Fruit fly (Drosophila melanogaster) whole organism, wandering third instar larva: ENCODE results near the gene CG42789.

Source experiments
- CG9705 ChIP-seq: fragments of 200-800 bp; sonication (Bioruptor generic); optimal IDR thresholded peaks from 2 replicates; lab custom pipeline; 2018; ENCODE audit warnings: missing biosample characterization, mild to moderate bottlenecking, missing genetic modification characterization
- CrebA ChIP-seq: fragments of 200-800 bp; sonication (Bioruptor generic); optimal IDR thresholded peaks from 2 replicates; lab custom pipeline; 2016; ENCODE audit warnings: missing biosample characterization, mild to moderate bottlenecking, missing genetic modification characterization, borderline replicate concordance
- Dfd ChIP-seq: fragments of >200 bp; optimal IDR thresholded peaks from 2 replicates; lab custom pipeline; 2017; ENCODE audit warnings: missing biosample characterization, missing genetic modification characterization
- Dif ChIP-seq: fragments of 200-275, 200-300 bp; sonication (Bioruptor generic); optimal IDR thresholded peaks from 2 replicates; lab custom pipeline; 2018; ENCODE audit warnings: missing biosample characterization, missing genetic modification characterization; ENCODE audit not compliant: partially characterized antibody
- HLH106 ChIP-seq: fragments of 200-800 bp; optimal IDR thresholded peaks from 3 replicates; lab custom pipeline; 2019; ENCODE audit warnings: missing biosample characterization, mild to moderate bottlenecking, missing genetic modification characterization, moderate library complexity
- Hnf4 ChIP-seq: fragments of 200-800 bp; sonication (Bioruptor generic); optimal IDR thresholded peaks from 2 replicates; lab custom pipeline; 2016; ENCODE audit warnings: missing biosample characterization, mild to moderate bottlenecking, missing genetic modification characterization
- Hr78 ChIP-seq: fragments of >200 bp; optimal IDR thresholded peaks from 2 replicates; lab custom pipeline; 2017; ENCODE audit warnings: missing biosample characterization, missing genetic modification characterization
- Hr83 ChIP-seq: fragments of 200-300 bp; sonication (Bioruptor generic); optimal IDR thresholded peaks from 2 replicates; lab custom pipeline; 2016; ENCODE audit warnings: missing biosample characterization, mild to moderate bottlenecking, missing genetic modification characterization, moderate library complexity; ENCODE audit not compliant: poor library complexity, severe bottlenecking
- Mio ChIP-seq: sonication (Bioruptor generic); optimal IDR thresholded peaks from 2 replicates; lab custom pipeline; 2016; ENCODE audit warnings: missing biosample characterization, missing genetic modification characterization
- Myc ChIP-seq: fragments of >200 bp; optimal IDR thresholded peaks from 2 replicates; lab custom pipeline; 2017
- OdsH ChIP-seq: fragments of 200-800 bp; sonication (Bioruptor generic); optimal IDR thresholded peaks from 2 replicates; lab custom pipeline; 2016; ENCODE audit warnings: missing biosample characterization, mild to moderate bottlenecking, missing genetic modification characterization
- Rel ChIP-seq, 2 experiments: fragments of 200-800 bp; sonication (Bioruptor generic) in 1 of 2; optimal IDR thresholded peaks; 2 replicates in 1 of 2; 3 replicates in 1 of 2; lab custom pipeline; 2016 to 2019; ENCODE audit warnings: mild to moderate bottlenecking in 2 of 2, missing biosample characterization in 2 of 2, missing genetic modification characterization in 2 of 2, moderate library complexity in 1 of 2
- Sp1 ChIP-seq: fragments of 200-800 bp; sonication (Bioruptor generic); optimal IDR thresholded peaks from 3 replicates; lab custom pipeline; 2019; ENCODE audit warnings: missing biosample characterization, mild to moderate bottlenecking, missing genetic modification characterization, moderate library complexity
- Vsx2 ChIP-seq: fragments of 200-300, 225-300 bp; sonication (Bioruptor generic); optimal IDR thresholded peaks from 2 replicates; lab custom pipeline; 2018; ENCODE audit warnings: missing biosample characterization, missing genetic modification characterization; ENCODE audit not compliant: partially characterized antibody
- br ChIP-seq: fragments of 200-800 bp; sonication (Bioruptor generic); optimal IDR thresholded peaks from 2 replicates; lab custom pipeline; 2016; ENCODE audit warnings: missing biosample characterization, missing genetic modification characterization
- dl ChIP-seq, 2 experiments: fragments of 175-275, 200-275 bp in 1 of 2; fragments of 200-275 bp in 1 of 2; sonication (Bioruptor generic); optimal IDR thresholded peaks; lab custom pipeline; 2018; ENCODE audit warnings: mild to moderate bottlenecking in 2 of 2, missing biosample characterization in 2 of 2, missing genetic modification characterization in 2 of 2, moderate library complexity in 2 of 2; ENCODE audit not compliant: partially characterized antibody in 2 of 2, insufficient read depth in 1 of 2
- dmrt93B ChIP-seq: fragments of 200-800 bp; sonication (Bioruptor generic); optimal IDR thresholded peaks from 2 replicates; lab custom pipeline; 2018; ENCODE audit warnings: missing biosample characterization, mild to moderate bottlenecking, missing genetic modification characterization
- dsf ChIP-seq: sonication (Bioruptor generic); optimal IDR thresholded peaks from 2 replicates; lab custom pipeline; 2016; ENCODE audit warnings: missing biosample characterization, missing genetic modification characterization, borderline replicate concordance
- ey ChIP-seq: fragments of 200-800 bp; sonication (Bioruptor generic); optimal IDR thresholded peaks from 2 replicates; lab custom pipeline; 2016; ENCODE audit warnings: missing biosample characterization, missing genetic modification characterization
- foxo ChIP-seq, 2 experiments: fragments of 200-800 bp; sonication (Bioruptor generic); optimal IDR thresholded peaks; 2 replicates in 1 of 2; 3 replicates in 1 of 2; lab custom pipeline; 2016 to 2017; ENCODE audit warnings: missing biosample characterization in 2 of 2, missing genetic modification characterization in 2 of 2
- fru ChIP-seq: fragments of 200-800 bp; sonication (Bioruptor generic); optimal IDR thresholded peaks from 3 replicates; lab custom pipeline; 2016; ENCODE audit warnings: missing biosample characterization, mild to moderate bottlenecking, missing genetic modification characterization
- h ChIP-seq: fragments of 200-800 bp; sonication (Bioruptor generic); optimal IDR thresholded peaks from 3 replicates; lab custom pipeline; 2016; ENCODE audit warnings: missing biosample characterization, mild to moderate bottlenecking, missing genetic modification characterization
- jim ChIP-seq: fragments of 175-275, 200-325 bp; sonication (Bioruptor generic); optimal IDR thresholded peaks from 2 replicates; lab custom pipeline; 2016; ENCODE audit warnings: missing biosample characterization, mild to moderate bottlenecking, missing genetic modification characterization
- lola ChIP-seq: fragments of >200 bp; optimal IDR thresholded peaks from 2 replicates; lab custom pipeline; 2017; ENCODE audit warnings: missing biosample characterization, missing genetic modification characterization
- pan ChIP-seq: fragments of >200 bp; optimal IDR thresholded peaks from 2 replicates; lab custom pipeline; 2017
- psq ChIP-seq: fragments of 200-800 bp; sonication (Bioruptor generic); optimal IDR thresholded peaks from 3 replicates; lab custom pipeline; 2017; ENCODE audit warnings: missing biosample characterization, mild to moderate bottlenecking, missing genetic modification characterization, moderate library complexity
- rgr ChIP-seq: fragments of 200-800 bp; sonication (Bioruptor generic); optimal IDR thresholded peaks from 3 replicates; lab custom pipeline; 2016; ENCODE audit warnings: missing biosample characterization, mild to moderate bottlenecking, missing genetic modification characterization
- sage ChIP-seq: fragments of 200-800 bp; sonication (Bioruptor generic); optimal IDR thresholded peaks from 2 replicates; lab custom pipeline; 2016; ENCODE audit warnings: missing biosample characterization, mild to moderate bottlenecking, missing genetic modification characterization
- tai ChIP-seq: sonication (Bioruptor generic); optimal IDR thresholded peaks from 2 replicates; lab custom pipeline; 2016; ENCODE audit warnings: missing biosample characterization, missing genetic modification characterization
- woc ChIP-seq: sonication (Bioruptor generic); optimal IDR thresholded peaks from 2 replicates; lab custom pipeline; 2016; ENCODE audit warnings: missing biosample characterization, mild to moderate bottlenecking, missing genetic modification characterization

The CG42789 gene

dm6 chr3R:26799535-26800111, 15.6 kb upstream of the CG42789 start:
- TF ChIP-seq dmrt93B (GFP tag; lab: Kevin White, UChicago) (peak; percentile 5), CG9705 (GFP tag; lab: Kevin White, UChicago) (no peak), Myc (lab: Kevin White, UChicago) (no peak), Mio (GFP tag; lab: Kevin White, UChicago) (no peak), tai (no peak), Hr78 (GFP tag; lab: Kevin White, UChicago) (no peak), ey (GFP tag; lab: Kevin White, UChicago) (peak; percentile 49), CrebA (GFP tag; lab: Kevin White, UChicago) (no peak), br (GFP tag; lab: Kevin White, UChicago) (no peak), HLH106 (tag; lab: Kevin White, UChicago) (no peak), h (peak; percentile 35), fru (GFP tag; lab: Kevin White, UChicago) (peak; percentile 32), psq (GFP tag; lab: Kevin White, UChicago) (peak; percentile 35), Vsx2 (GFP tag; lab: Kevin White, UChicago) (no peak), lola (GFP tag; lab: Kevin White, UChicago) (no peak), foxo (GFP tag; optimal IDR thresholded peaks at IDR 0.05; lab: Kevin White, UChicago) (peak in 1 of 2 experiments; percentile 27), OdsH (no peak), Sp1 (GFP tag; lab: Kevin White, UChicago) (no peak), Dfd (GFP tag; lab: Kevin White, UChicago) (no peak), rgr (peak; percentile 39)

- TF ChIP-seq sage (GFP tag; lab: Kevin White, UChicago) (no peak), dsf (GFP tag; lab: Kevin White, UChicago) (no peak), HLH106 (tag; lab: Kevin White, UChicago) (peak; percentile 36), pan (lab: Kevin White, UChicago) (peak; percentile 56), ey (GFP tag; lab: Kevin White, UChicago) (no peak), dl (GFP tag; optimal IDR thresholded peaks at IDR 0.05; lab: Kevin White, UChicago; ENCODE audit: insufficient read depth in 1 of 2, partially characterized antibody in 2 of 2) (peak in 1 of 2 experiments; percentile 37), Vsx2 (GFP tag; lab: Kevin White, UChicago) (peak; percentile 35), Hnf4 (GFP tag; lab: Kevin White, UChicago) (peak; percentile 52), psq (GFP tag; lab: Kevin White, UChicago) (peak; percentile 43), foxo (GFP tag; optimal IDR thresholded peaks at IDR 0.05; lab: Kevin White, UChicago) (peak in 1 of 2 experiments; percentile 6), h (no peak), Rel (GFP tag; optimal IDR thresholded peaks at IDR 0.05; lab: Kevin White, UChicago) (no peak), Rel (tag; optimal IDR thresholded peaks at IDR 0.05; lab: Kevin White, UChicago) (peak; percentile 18), Hr78 (GFP tag; lab: Kevin White, UChicago) (no peak), jim (GFP tag; lab: Kevin White, UChicago) (peak; percentile 75), Hr83 (GFP tag; lab: Kevin White, UChicago) (peak; percentile 66), tai (no peak), OdsH (no peak), woc (GFP tag; lab: Kevin White, UChicago) (peak; percentile 53), Dif (GFP tag; lab: Kevin White, UChicago) (peak; percentile 75)
These were observed 14.6 kb upstream of the CG42789 start, which contains the start of gene Tl for dm6 chr3R:26798469-26799178. Tl (plus strand) TSS chr3R:26799041.

- TF ChIP-seq woc (GFP tag; lab: Kevin White, UChicago), result peak; percentile 51
- peak; percentile 15 for TF ChIP-seq tai
- peak in 1 of 2 experiments; percentile 10 for TF ChIP-seq dl (GFP tag; optimal IDR thresholded peaks at IDR 0.05; lab: Kevin White, UChicago; ENCODE audit: insufficient read depth in 1 of 2, partially characterized antibody in 2 of 2)
- no peak for TF ChIP-seq Vsx2 (GFP tag; lab: Kevin White, UChicago)
These were observed 13.9 kb upstream of the CG42789 start for dm6 chr3R:26797748-26798468.
